Fruit fly (Drosophila melanogaster) whole organism, embryonic: Measurements from ENCODE around the gene fok.
A peak's percentile ranks its signal among the peaks of the same experiment; 100 is the strongest.

Source experiments
- CG10274 ChIP-seq: fragments of 200-800 bp; sonication (Bioruptor generic); optimal IDR thresholded peaks from 3 replicates; lab custom pipeline; 2017; ENCODE audit warnings: missing biosample characterization, mild to moderate bottlenecking, missing genetic modification characterization
- CG11504 ChIP-seq: fragments of 200-800 bp; sonication (Bioruptor generic); optimal IDR thresholded peaks from 3 replicates; lab custom pipeline; 2019; ENCODE audit warnings: missing biosample characterization, mild to moderate bottlenecking, missing genetic modification characterization, moderate library complexity
- CG11696 ChIP-seq: fragments of 200-800 bp; sonication (Bioruptor generic); IDR thresholded peaks from 2 replicates; pipeline ENCODE4 v1.3.6; 2022; ENCODE audit warnings: missing biosample characterization, missing genetic modification characterization
- CG12744 ChIP-seq: fragments of 200-800 bp; sonication (Bioruptor generic); optimal IDR thresholded peaks from 2 replicates; lab custom pipeline; 2016; ENCODE audit warnings: missing biosample characterization, missing genetic modification characterization
- CG14667 ChIP-seq: fragments of 200-800 bp; sonication (Bioruptor generic); IDR thresholded peaks from 2 replicates; pipeline ENCODE4 v1.3.6; 2022; ENCODE audit warnings: missing biosample characterization, missing genetic modification characterization
- CG15601 ChIP-seq: fragments of 200-800 bp; sonication (Bioruptor generic); optimal IDR thresholded peaks from 3 replicates; lab custom pipeline; 2019; ENCODE audit warnings: missing biosample characterization, mild to moderate bottlenecking, missing genetic modification characterization, moderate library complexity
- CG1647 ChIP-seq: fragments of 200-800 bp; sonication (Bioruptor generic); optimal IDR thresholded peaks from 3 replicates; lab custom pipeline; 2016; ENCODE audit warnings: missing biosample characterization, missing genetic modification characterization
- CG17361 ChIP-seq: fragments of 200-800 bp; sonication (Bioruptor generic); IDR thresholded peaks from 3 replicates; pipeline ENCODE4 v1.3.6; 2022; ENCODE audit warnings: missing biosample characterization, missing genetic modification characterization
- CG17385 ChIP-seq: fragments of 200-800 bp; sonication (Bioruptor generic); optimal IDR thresholded peaks from 3 replicates; lab custom pipeline; 2018; ENCODE audit warnings: missing biosample characterization, mild to moderate bottlenecking, missing genetic modification characterization
- CG2199 ChIP-seq: fragments of 200-800 bp; sonication (Bioruptor generic); IDR thresholded peaks from 3 replicates; pipeline ENCODE4 v1.3.6; 2022; ENCODE audit warnings: missing biosample characterization, missing genetic modification characterization
- CG2712 ChIP-seq: fragments of 200-800 bp; optimal IDR thresholded peaks from 3 replicates; lab custom pipeline; 2019; ENCODE audit warnings: missing biosample characterization, mild to moderate bottlenecking, missing genetic modification characterization, moderate library complexity
- CG3065 ChIP-seq: fragments of 200-800 bp; sonication (Bioruptor generic); optimal IDR thresholded peaks from 2 replicates; lab custom pipeline; 2016; ENCODE audit warnings: missing biosample characterization, missing genetic modification characterization
- CG31224 ChIP-seq: fragments of 200-800 bp; sonication (Bioruptor generic); IDR thresholded peaks from 2 replicates; pipeline ENCODE4 v1.3.6; 2022; ENCODE audit warnings: missing biosample characterization, missing genetic modification characterization
- CG31441 ChIP-seq: fragments of 200-800 bp; sonication (Bioruptor generic); IDR thresholded peaks from 2 replicates; pipeline ENCODE4 v1.3.6; 2022; ENCODE audit warnings: missing biosample characterization, missing genetic modification characterization
- CG4424 ChIP-seq: fragments of 200-800 bp; sonication (Bioruptor generic); optimal IDR thresholded peaks from 3 replicates; lab custom pipeline; 2016; ENCODE audit warnings: missing biosample characterization, missing genetic modification characterization
- CG4707 ChIP-seq: fragments of 200-800 bp; sonication (Bioruptor generic); optimal IDR thresholded peaks from 2 replicates; lab custom pipeline; 2018; ENCODE audit warnings: missing biosample characterization, mild to moderate bottlenecking, missing genetic modification characterization, moderate library complexity
- CG7786 ChIP-seq: fragments of 200-800 bp; sonication (Bioruptor generic); optimal IDR thresholded peaks from 2 replicates; lab custom pipeline; 2016; ENCODE audit warnings: missing biosample characterization, missing genetic modification characterization
- CG8290 ChIP-seq, 3 experiments: fragments of 200-800 bp; sonication (Bioruptor generic); optimal IDR thresholded peaks; 2 replicates each; lab custom pipeline; 2016 to 2019; ENCODE audit warnings: missing biosample characterization in 3 of 3, missing genetic modification characterization in 3 of 3, mild to moderate bottlenecking in 2 of 3, moderate library complexity in 1 of 3
- Dfd ChIP-seq, 2 experiments: fragments of >200 bp; optimal IDR thresholded peaks; 2 replicates each; lab custom pipeline; 2017; ENCODE audit warnings: missing biosample characterization in 2 of 2, missing genetic modification characterization in 2 of 2
- Dip3 ChIP-seq: fragments of 200-800 bp; sonication (Bioruptor generic); optimal IDR thresholded peaks from 3 replicates; lab custom pipeline; 2016; ENCODE audit warnings: missing biosample characterization, missing genetic modification characterization
- Hand ChIP-seq: fragments of 200-800 bp; sonication (Bioruptor generic); optimal IDR thresholded peaks from 2 replicates; lab custom pipeline; 2017; ENCODE audit warnings: mild to moderate bottlenecking, missing biosample characterization, missing genetic modification reagents, missing genetic modification characterization
- Hey ChIP-seq: fragments of 200-800 bp; sonication (Bioruptor generic); optimal IDR thresholded peaks from 3 replicates; lab custom pipeline; 2018; ENCODE audit warnings: missing biosample characterization, mild to moderate bottlenecking, missing genetic modification characterization
- MTF-1 ChIP-seq: fragments of 200-800 bp; sonication (Bioruptor generic); optimal IDR thresholded peaks from 2 replicates; lab custom pipeline; 2018; ENCODE audit warnings: missing biosample characterization, mild to moderate bottlenecking, missing genetic modification characterization, borderline replicate concordance
- Sox100B ChIP-seq: fragments of 200-800 bp; sonication (Bioruptor generic); optimal IDR thresholded peaks from 3 replicates; lab custom pipeline; 2018; ENCODE audit warnings: missing biosample characterization, mild to moderate bottlenecking, missing genetic modification characterization
- ab ChIP-seq: fragments of 200-800 bp; sonication (Bioruptor generic); optimal IDR thresholded peaks from 2 replicates; lab custom pipeline; 2016; ENCODE audit warnings: missing biosample characterization, missing genetic modification characterization
- crol ChIP-seq: fragments of 200-800 bp; sonication (Bioruptor generic); IDR thresholded peaks from 2 replicates; pipeline ENCODE4 v1.3.6; 2022; ENCODE audit warnings: missing biosample characterization, missing genetic modification characterization
- cwo ChIP-seq: fragments of 200-800 bp; sonication (Bioruptor generic); optimal IDR thresholded peaks from 3 replicates; lab custom pipeline; 2017; ENCODE audit warnings: missing biosample characterization, missing genetic modification characterization, mild to moderate bottlenecking, moderate library complexity, missing genetic modification reagents
- danr ChIP-seq: fragments of 200-800 bp; sonication (Bioruptor generic); IDR thresholded peaks from 2 replicates; pipeline ENCODE4 v1.3.6; 2022; ENCODE audit warnings: missing biosample characterization, missing genetic modification characterization
- dimm ChIP-seq: fragments of 200-800 bp; sonication (Bioruptor generic); IDR thresholded peaks from 2 replicates; pipeline ENCODE4 v1.3.6; 2022; ENCODE audit warnings: missing biosample characterization, missing genetic modification characterization
- exex ChIP-seq: fragments of 200-800 bp; sonication (Bioruptor generic); optimal IDR thresholded peaks from 4 replicates; lab custom pipeline; 2018; ENCODE audit warnings: missing biosample characterization, mild to moderate bottlenecking, missing genetic modification characterization, moderate library complexity
- gro ChIP-seq: fragments of 200-800 bp; sonication (Bioruptor generic); optimal IDR thresholded peaks from 2 replicates; lab custom pipeline; 2016; ENCODE audit warnings: missing biosample characterization, missing genetic modification characterization
- mirr ChIP-seq: fragments of 200-800 bp; sonication (Bioruptor generic); optimal IDR thresholded peaks from 3 replicates; lab custom pipeline; 2018; ENCODE audit warnings: missing biosample characterization, mild to moderate bottlenecking, missing genetic modification characterization
- odd ChIP-seq: fragments of 200-800 bp; sonication (Bioruptor generic); optimal IDR thresholded peaks from 2 replicates; lab custom pipeline; 2017; ENCODE audit warnings: missing biosample characterization, mild to moderate bottlenecking, missing genetic modification characterization
- pan ChIP-seq, 4 experiments: fragments of >200 bp in 3 of 4; fragments of 200-800 bp in 1 of 4; sonication (Bioruptor generic) in 1 of 4; optimal IDR thresholded peaks in 3 of 4; IDR thresholded peaks in 1 of 4; 2 replicates each; pipeline versions ENCODE4 v1.3.6 to Lab custom; 2017 to 2022; ENCODE audit warnings: missing biosample characterization in 2 of 4, missing genetic modification characterization in 2 of 4, mixed read lengths in 1 of 4
- peb ChIP-seq: fragments of 200-800 bp; sonication (Bioruptor generic); IDR thresholded peaks from 2 replicates; pipeline ENCODE4 v1.3.6; 2022; ENCODE audit warnings: missing biosample characterization, missing genetic modification characterization
- psq ChIP-seq: fragments of 200-800 bp; sonication (Bioruptor generic); optimal IDR thresholded peaks from 2 replicates; lab custom pipeline; 2017; ENCODE audit warnings: missing biosample characterization, missing genetic modification characterization
- row ChIP-seq: fragments of 200-800 bp; sonication (Bioruptor generic); IDR thresholded peaks from 3 replicates; pipeline ENCODE4 v1.3.6; 2022; ENCODE audit warnings: missing biosample characterization, missing genetic modification characterization
- sr ChIP-seq: fragments of 200-800 bp; sonication (Bioruptor generic); IDR thresholded peaks from 3 replicates; pipeline ENCODE4 v1.3.6; 2022; ENCODE audit warnings: missing biosample characterization, missing genetic modification characterization
- tna ChIP-seq: fragments of 200-800 bp; sonication (Bioruptor generic); IDR thresholded peaks from 2 replicates; pipeline ENCODE4 v1.3.6; 2022; ENCODE audit warnings: missing biosample characterization, missing genetic modification characterization; ENCODE audit not compliant: partially characterized antibody
- tx ChIP-seq: fragments of 200-800 bp; sonication (Bioruptor generic); optimal IDR thresholded peaks from 2 replicates; lab custom pipeline; 2016; ENCODE audit warnings: missing biosample characterization, missing genetic modification characterization
- usp ChIP-seq: fragments of >200 bp; optimal IDR thresholded peaks from 2 replicates; lab custom pipeline; 2017; ENCODE audit warnings: missing biosample characterization, missing genetic modification characterization
- z ChIP-seq: fragments of 200-800 bp; sonication (Bioruptor generic); IDR thresholded peaks from 3 replicates; pipeline ENCODE4 v1.3.6; 2022; ENCODE audit warnings: missing biosample characterization, missing genetic modification characterization

Gene fok

dm6 chr2L:20097773-20098172, 12.9 kb upstream of the fok start (continued):
- TF ChIP-seq usp, result no peak
- no peak for TF ChIP-seq ab
- TF ChIP-seq z (GFP tag; lab: Robert Waterston, UW), result 0 out of 3 replicates have a peak, but pooled peaks have one; percentile 40
- no peak for TF ChIP-seq pan (optimal IDR thresholded peaks at IDR 0.05; lab: Kevin White, UChicago)
- no peak for TF ChIP-seq pan (GFP tag; optimal IDR thresholded peaks at IDR 0.05 in 1 of 2, IDR thresholded peaks at IDR 0.05 in 1 of 2)
- TF ChIP-seq dimm, result no peak
- peak in 1 of 2 experiments; percentile 34 for TF ChIP-seq Dfd (GFP tag; optimal IDR thresholded peaks at IDR 0.05; lab: Kevin White, UChicago)
- TF ChIP-seq psq (GFP tag; lab: Kevin White, UChicago), result no peak
- no peak for TF ChIP-seq Hey (tag; lab: Kevin White, UChicago)
- TF ChIP-seq tx (GFP tag; lab: Kevin White, UChicago), result no peak
- no peak for TF ChIP-seq CG31441 (GFP tag; lab: Robert Waterston, UW)
- TF ChIP-seq row (GFP tag; lab: Robert Waterston, UW), result no peak; the same call in 2 of the 3 replicates
- TF ChIP-seq CG4424 (GFP tag; lab: Kevin White, UChicago), result no peak
- no peak for TF ChIP-seq CG2712 (tag; lab: Kevin White, UChicago)
- TF ChIP-seq odd, result no peak
- TF ChIP-seq CG11504, result no peak
- TF ChIP-seq crol, result 0 out of 2 replicates have a peak, but pooled peaks have one; percentile 28
- peak; percentile 87 for TF ChIP-seq CG4707 (GFP tag; lab: Kevin White, UChicago)
- no peak for TF ChIP-seq CG17385 (GFP tag; lab: Kevin White, UChicago)
- no peak for TF ChIP-seq CG7786
- TF ChIP-seq mirr (GFP tag; lab: Kevin White, UChicago), result no peak
- TF ChIP-seq CG2199 (GFP tag; lab: Robert Waterston, UW), result peak; percentile 89
- no peak for TF ChIP-seq CG31224 (GFP tag; lab: Robert Waterston, UW)
- no peak for TF ChIP-seq danr (GFP tag; lab: Robert Waterston, UW)
- no peak for TF ChIP-seq peb (GFP tag; lab: Robert Waterston, UW)
- TF ChIP-seq CG8290 (GFP tag; optimal IDR thresholded peaks at IDR 0.05; lab: Kevin White, UChicago), result no peak
- TF ChIP-seq CG8290 (tag; optimal IDR thresholded peaks at IDR 0.05; lab: Kevin White, UChicago), result peak in 1 of 2 experiments; percentile 42
- no peak for TF ChIP-seq CG10274 (GFP tag; lab: Kevin White, UChicago)
- no peak for TF ChIP-seq Dip3 (GFP tag; lab: Kevin White, UChicago)
- no peak for TF ChIP-seq CG17361 (GFP tag; lab: Robert Waterston, UW)
- TF ChIP-seq CG1647 (GFP tag; lab: Kevin White, UChicago), result no peak
- TF ChIP-seq cwo (GFP tag; lab: Kevin White, UChicago), result peak; percentile 54
- no peak for TF ChIP-seq exex (tag; lab: Kevin White, UChicago)
- no peak for TF ChIP-seq sr
- no peak for TF ChIP-seq MTF-1 (GFP tag; lab: Kevin White, UChicago)
- no peak for TF ChIP-seq CG12744 (GFP tag; lab: Kevin White, UChicago)
- 0 out of 2 replicates have a peak, but pooled peaks have one; percentile 11 for TF ChIP-seq CG11696
- no peak for TF ChIP-seq gro
- no peak for TF ChIP-seq Hand (GFP tag; lab: Kevin White, UChicago)
- TF ChIP-seq tna (GFP tag; lab: Robert Waterston, UW), result peak; percentile 12; the same call in 1 of the 2 replicates
- no peak for TF ChIP-seq CG3065
- TF ChIP-seq CG15601 (tag; lab: Kevin White, UChicago), result no peak
- TF ChIP-seq CG14667 (GFP tag; lab: Robert Waterston, UW), result no peak
- TF ChIP-seq Sox100B, result no peak
